Worm (Caenorhabditis elegans) whole organism, young adult: ENCODE results near the gene Y37E11AM.4.

Source experiments
- B0035.1 ChIP-seq: sonication (generic microtip); optimal IDR thresholded peaks from 2 replicates; lab custom pipeline; 2016; ENCODE audit warnings: missing genetic modification characterization, mild to moderate bottlenecking, missing compliant biosample characterization, missing genotype, missing genetic modification reagents
- F10E7.11 ChIP-seq: sonication (generic microtip); optimal IDR thresholded peaks from 2 replicates; lab custom pipeline; 2017; ENCODE audit warnings: mild to moderate bottlenecking, missing genetic modification characterization, moderate library complexity, missing compliant biosample characterization
- F23B12.7 ChIP-seq: sonication (generic microtip); optimal IDR thresholded peaks from 2 replicates; lab custom pipeline; 2017; ENCODE audit warnings: missing genetic modification characterization, mild to moderate bottlenecking, missing compliant biosample characterization, antibody characterized with exemption, moderate library complexity; ENCODE audit not compliant: insufficient read depth
- F37B4.10 ChIP-seq: fragments of 200-800 bp; sonication (Bioruptor generic); IDR thresholded peaks from 2 replicates; pipeline ENCODE4 v1.3.6; 2022; ENCODE audit warnings: missing genetic modification characterization, missing compliant biosample characterization
- F49E8.2 ChIP-seq: sonication (generic microtip); optimal IDR thresholded peaks from 3 replicates; lab custom pipeline; 2017; ENCODE audit warnings: missing genetic modification characterization, mild to moderate bottlenecking, missing compliant biosample characterization, antibody characterized with exemption, moderate library complexity; ENCODE audit not compliant: insufficient read depth
- K11D2.4 ChIP-seq: fragments of 200-800 bp; sonication (Bioruptor generic); IDR thresholded peaks from 2 replicates; pipeline ENCODE4 v1.3.6; 2022; ENCODE audit warnings: missing genetic modification reagents, missing genetic modification characterization, missing compliant biosample characterization
- K12H6.12 ChIP-seq: fragments of 200-800 bp; sonication (Bioruptor generic); optimal IDR thresholded peaks from 2 replicates; lab custom pipeline; 2018; ENCODE audit warnings: mild to moderate bottlenecking, missing genetic modification characterization, missing compliant biosample characterization
- T26A5.8 ChIP-seq: sonication (generic microtip); optimal IDR thresholded peaks from 2 replicates; lab custom pipeline; 2016; ENCODE audit warnings: missing genetic modification characterization, missing compliant biosample characterization
- Y79H2A.3 ChIP-seq: fragments of 200-800 bp; sonication (Bioruptor generic); conservative IDR thresholded peaks from 2 replicates; pipeline ENCODE4 v1.3.6; 2022; ENCODE audit warnings: missing genetic modification reagents, missing genetic modification characterization, missing compliant biosample characterization
- akir-1 ChIP-seq: fragments of 200-800 bp; sonication (Bioruptor generic); optimal IDR thresholded peaks from 2 replicates; lab custom pipeline; 2018; ENCODE audit warnings: mild to moderate bottlenecking, missing genetic modification characterization, moderate library complexity, missing compliant biosample characterization
- aptf-2 ChIP-seq: fragments of 200-800 bp; sonication (Bioruptor generic); conservative IDR thresholded peaks from 2 replicates; pipeline ENCODE4 v1.3.6; 2022; ENCODE audit warnings: missing genetic modification reagents, missing genetic modification characterization, missing compliant biosample characterization
- athp-1 ChIP-seq: sonication (generic microtip); optimal IDR thresholded peaks from 2 replicates; lab custom pipeline; 2017; ENCODE audit warnings: mild to moderate bottlenecking, missing genetic modification characterization, missing compliant biosample characterization
- attf-5 ChIP-seq: fragments of 200-800 bp; sonication (Bioruptor generic); optimal IDR thresholded peaks from 2 replicates; lab custom pipeline; 2018; ENCODE audit warnings: mild to moderate bottlenecking, missing genetic modification characterization, missing compliant biosample characterization
- bed-1 ChIP-seq: fragments of 200-800 bp; sonication (Bioruptor generic); IDR thresholded peaks from 2 replicates; pipeline ENCODE4 v1.3.6; 2022; ENCODE audit warnings: missing genetic modification reagents, missing genetic modification characterization, missing compliant biosample characterization
- bed-2 ChIP-seq: fragments of 200-800 bp; sonication (Bioruptor generic); IDR thresholded peaks from 2 replicates; pipeline ENCODE4 v1.3.6; 2022; ENCODE audit warnings: missing genetic modification reagents, missing genetic modification characterization, missing compliant biosample characterization
- ccch-3 ChIP-seq: fragments of 200-800 bp; sonication (Bioruptor generic); optimal IDR thresholded peaks from 2 replicates; lab custom pipeline; 2018; ENCODE audit warnings: mild to moderate bottlenecking, missing genetic modification characterization, missing compliant biosample characterization
- cebp-2 ChIP-seq: fragments of 200-800 bp; sonication (Bioruptor generic); IDR thresholded peaks from 2 replicates; pipeline ENCODE4 v1.3.6; 2022; ENCODE audit warnings: missing genetic modification characterization, missing compliant biosample characterization
- ceh-40 ChIP-seq: fragments of 200-800 bp; sonication (Bioruptor generic); IDR thresholded peaks from 2 replicates; pipeline ENCODE4 v1.3.6; 2022; ENCODE audit warnings: missing genetic modification characterization, missing compliant biosample characterization
- ceh-58 ChIP-seq: fragments of 200-800 bp; sonication (Bioruptor generic); IDR thresholded peaks from 2 replicates; pipeline ENCODE4 v1.3.6; 2022; ENCODE audit warnings: missing genetic modification characterization, missing compliant biosample characterization
- ceh-91 ChIP-seq: fragments of 200-800 bp; sonication (Bioruptor generic); IDR thresholded peaks from 2 replicates; pipeline ENCODE4 v1.3.6; 2022; ENCODE audit warnings: missing genetic modification reagents, missing genetic modification characterization, missing compliant biosample characterization
- chd-7 ChIP-seq: sonication (generic microtip); optimal IDR thresholded peaks from 2 replicates; lab custom pipeline; 2016; ENCODE audit warnings: mild to moderate bottlenecking, missing genetic modification characterization, moderate library complexity, missing compliant biosample characterization
- dox-1 ChIP-seq: fragments of 200-800 bp; sonication (Bioruptor generic); IDR thresholded peaks from 2 replicates; pipeline ENCODE4 v1.3.6; 2022; ENCODE audit warnings: missing genetic modification reagents, missing genetic modification characterization, missing compliant biosample characterization
- dpl-1 ChIP-seq: fragments of 150-350 bp; optimal IDR thresholded peaks from 2 replicates; lab custom pipeline; 2014; ENCODE audit warnings: missing biosample characterization, missing genetic modification reagents, missing genetic modification characterization
- efl-1 ChIP-seq: fragments of 150-350 bp; optimal IDR thresholded peaks from 2 replicates; lab custom pipeline; 2014; ENCODE audit warnings: missing biosample characterization, missing genetic modification reagents, missing genetic modification characterization
- egrh-3 ChIP-seq: fragments of 200-800 bp; sonication (Bioruptor generic); IDR thresholded peaks from 2 replicates; pipeline ENCODE4 v1.3.6; 2022; ENCODE audit warnings: missing genetic modification reagents, missing genetic modification characterization, missing compliant biosample characterization
- fkh-3 ChIP-seq: sonication (generic microtip); optimal IDR thresholded peaks from 2 replicates; lab custom pipeline; 2016; ENCODE audit warnings: mild to moderate bottlenecking, missing genetic modification characterization, missing compliant biosample characterization
- hmg-20 ChIP-seq: fragments of 200-800 bp; sonication (Bioruptor generic); IDR thresholded peaks from 2 replicates; pipeline ENCODE4 v1.3.6; 2022; ENCODE audit warnings: missing genetic modification reagents, missing genetic modification characterization, missing compliant biosample characterization
- lag-1 ChIP-seq: fragments of 200-800 bp; sonication (Bioruptor generic); IDR thresholded peaks from 2 replicates; pipeline ENCODE4 v1.3.6; 2022; ENCODE audit warnings: missing genetic modification reagents, missing genetic modification characterization, missing compliant biosample characterization
- lin-40 ChIP-seq: sonication (generic microtip); optimal IDR thresholded peaks from 2 replicates; lab custom pipeline; 2016; ENCODE audit warnings: missing genetic modification characterization, mild to moderate bottlenecking, missing compliant biosample characterization, missing genotype, missing genetic modification reagents
- lsl-1 ChIP-seq: fragments of 200-800 bp; sonication (Bioruptor generic); optimal IDR thresholded peaks from 2 replicates; lab custom pipeline; 2018; ENCODE audit warnings: mild to moderate bottlenecking, missing genetic modification characterization, moderate library complexity, missing compliant biosample characterization
- lsy-27 ChIP-seq: sonication (generic microtip); optimal IDR thresholded peaks from 2 replicates; lab custom pipeline; 2017; ENCODE audit warnings: missing genetic modification characterization, mild to moderate bottlenecking, missing compliant biosample characterization, antibody characterized with exemption, missing genotype, borderline replicate concordance; ENCODE audit not compliant: insufficient read depth
- madf-10 ChIP-seq: sonication (generic microtip); optimal IDR thresholded peaks from 2 replicates; lab custom pipeline; 2016; ENCODE audit warnings: mild to moderate bottlenecking, missing genetic modification characterization, missing compliant biosample characterization
- madf-3 ChIP-seq: fragments of 200-800 bp; sonication (Bioruptor generic); IDR thresholded peaks from 2 replicates; pipeline ENCODE4 v1.3.6; 2022; ENCODE audit warnings: missing genetic modification reagents, missing genetic modification characterization, missing compliant biosample characterization
- madf-6 ChIP-seq: fragments of 200-800 bp; sonication (Bioruptor generic); IDR thresholded peaks from 2 replicates; pipeline ENCODE4 v1.3.6; 2022; ENCODE audit warnings: missing genetic modification reagents, missing genetic modification characterization, missing compliant biosample characterization
- madf-8 ChIP-seq: fragments of 200-800 bp; sonication (Bioruptor generic); conservative IDR thresholded peaks from 2 replicates; pipeline ENCODE4 v1.3.6; 2022; ENCODE audit warnings: missing genetic modification reagents, missing genetic modification characterization, missing compliant biosample characterization
- nfya-1 ChIP-seq: sonication (generic microtip); optimal IDR thresholded peaks from 2 replicates; lab custom pipeline; 2017; ENCODE audit warnings: antibody characterized with exemption, missing compliant biosample characterization, missing genetic modification characterization, borderline replicate concordance; ENCODE audit not compliant: insufficient read depth
- nfya-2 ChIP-seq: fragments of 200-800 bp; sonication (Bioruptor generic); IDR thresholded peaks from 2 replicates; pipeline ENCODE4 v1.3.6; 2022; ENCODE audit warnings: missing genetic modification reagents, missing genetic modification characterization, missing compliant biosample characterization
- nfyb-1 ChIP-seq: fragments of 200-800 bp; sonication (Bioruptor generic); IDR thresholded peaks from 2 replicates; pipeline ENCODE4 v1.3.6; 2022; ENCODE audit warnings: missing genetic modification reagents, missing genetic modification characterization, missing compliant biosample characterization
- nhr-120 ChIP-seq: fragments of 200-800 bp; sonication (Bioruptor generic); IDR thresholded peaks from 2 replicates; pipeline ENCODE4 v1.3.6; 2022; ENCODE audit warnings: missing genetic modification characterization, missing compliant biosample characterization
- pbrm-1 ChIP-seq: fragments of 200-800 bp; sonication (Bioruptor generic); IDR thresholded peaks from 2 replicates; pipeline ENCODE4 v1.3.6; 2022; ENCODE audit warnings: missing genetic modification reagents, missing genetic modification characterization, missing compliant biosample characterization
- pha-4 ChIP-seq: fragments of 150-350 bp; sonication (generic microtip); optimal IDR thresholded peaks from 2 replicates; lab custom pipeline; 2014; ENCODE audit warnings: missing biosample characterization, missing genetic modification reagents, missing genetic modification characterization
- somi-1 ChIP-seq: fragments of 200-800 bp; sonication (Bioruptor generic); optimal IDR thresholded peaks from 2 replicates; lab custom pipeline; 2018; ENCODE audit warnings: mild to moderate bottlenecking, missing genetic modification characterization, missing compliant biosample characterization
- sptf-2 ChIP-seq: fragments of 200-800 bp; sonication (Bioruptor generic); optimal IDR thresholded peaks from 2 replicates; lab custom pipeline; 2018; ENCODE audit warnings: mild to moderate bottlenecking, missing genetic modification characterization, missing compliant biosample characterization
- tbp1 ChIP-seq: fragments of 200-800 bp; sonication (Bioruptor generic); optimal IDR thresholded peaks from 2 replicates; lab custom pipeline; 2018; ENCODE audit warnings: mild to moderate bottlenecking, missing genetic modification characterization, missing compliant biosample characterization
- tbx-9 ChIP-seq: sonication (generic microtip); optimal IDR thresholded peaks from 2 replicates; lab custom pipeline; 2016; ENCODE audit warnings: borderline replicate concordance, missing genetic modification characterization, inconsistent platforms, missing compliant biosample characterization
- unc-130 ChIP-seq: sonication (generic microtip); optimal IDR thresholded peaks from 2 replicates; lab custom pipeline; 2016; ENCODE audit warnings: missing genetic modification reagents, missing genetic modification characterization, missing compliant biosample characterization
- unc-62 ChIP-seq: fragments of 150-350 bp; optimal IDR thresholded peaks from 2 replicates; lab custom pipeline; 2014; ENCODE audit warnings: missing biosample characterization, missing genetic modification reagents, missing genetic modification characterization
- ztf-18 ChIP-seq: sonication (generic microtip); optimal IDR thresholded peaks from 2 replicates; lab custom pipeline; 2016; ENCODE audit warnings: missing genotype, mild to moderate bottlenecking, missing genetic modification characterization, missing compliant biosample characterization
- ztf-25 ChIP-seq: fragments of 200-800 bp; sonication (Bioruptor generic); IDR thresholded peaks from 2 replicates; pipeline ENCODE4 v1.3.6; 2022; ENCODE audit warnings: missing genetic modification reagents, missing genetic modification characterization, missing compliant biosample characterization
- ztf-28 ChIP-seq: fragments of 200-800 bp; sonication (Bioruptor generic); IDR thresholded peaks from 2 replicates; pipeline ENCODE4 v1.3.6; 2022; ENCODE audit warnings: missing genetic modification reagents, missing genetic modification characterization, missing compliant biosample characterization

Y37E11AM.4 gene

ce11 chrIV:3725845-3726244, 3.3 kb upstream of the Y37E11AM.4 start, which contains the start of gene smgl-2 (continued):
- TF ChIP-seq K11D2.4 (GFP tag; lab: Robert Waterston, UW) = peak; percentile 52; the same call in 1 of the 2 replicates
- TF ChIP-seq madf-10 (tag; lab: Kevin White, UChicago) = no peak
- TF ChIP-seq tbx-9 (tag; lab: Kevin White, UChicago) = no peak
- no peak for TF ChIP-seq hmg-20 (GFP tag; lab: Robert Waterston, UW)
- peak; percentile 40; the same call in 1 of the 2 replicates for TF ChIP-seq madf-6 (GFP tag; lab: Robert Waterston, UW)
- TF ChIP-seq ztf-18 (tag; lab: Kevin White, UChicago) = no peak
- TF ChIP-seq nfya-2 (GFP tag; lab: Robert Waterston, UW) = no peak
- no peak for TF ChIP-seq madf-3 (GFP tag; lab: Robert Waterston, UW)
- TF ChIP-seq unc-62 (GFP tag; lab: Kevin White, UChicago) = no peak
- TF ChIP-seq ztf-28 = no peak
- peak; percentile 40 for TF ChIP-seq tbp1 (GFP tag; lab: Kevin White, UChicago)
- TF ChIP-seq nfyb-1 (GFP tag; lab: Robert Waterston, UW) = no peak
- TF ChIP-seq fkh-3 = no peak
- no peak for TF ChIP-seq F49E8.2 (tag; lab: Kevin White, UChicago)
- peak; percentile 84 for TF ChIP-seq attf-5 (GFP tag; lab: Kevin White, UChicago)
- no peak for TF ChIP-seq bed-1 (GFP tag; lab: Robert Waterston, UW)
- no peak for TF ChIP-seq K12H6.12 (tag; lab: Kevin White, UChicago)
- TF ChIP-seq egrh-3 = no peak
- TF ChIP-seq B0035.1 (tag; lab: Kevin White, UChicago) = no peak
- no peak for TF ChIP-seq ceh-91 (GFP tag; lab: Robert Waterston, UW)
- no peak for TF ChIP-seq unc-130 (GFP tag; lab: Kevin White, UChicago)
- TF ChIP-seq pha-4 (tag; lab: Kevin White, UChicago) = no peak
- no peak for TF ChIP-seq chd-7 (tag; lab: Kevin White, UChicago)
- no peak for TF ChIP-seq T26A5.8 (tag; lab: Kevin White, UChicago)
- TF ChIP-seq lin-40 (tag; lab: Kevin White, UChicago) = peak; percentile 63
- TF ChIP-seq efl-1 = peak; percentile 36
- TF ChIP-seq madf-8 = no peak
- TF ChIP-seq F37B4.10 (GFP tag; lab: Robert Waterston, UW) = no peak
- TF ChIP-seq ceh-40 = no peak
- TF ChIP-seq lag-1 (GFP tag; lab: Robert Waterston, UW) = no peak
- TF ChIP-seq nhr-120 (GFP tag; lab: Robert Waterston, UW) = no peak
- TF ChIP-seq F10E7.11 (tag; lab: Kevin White, UChicago) = no peak
- no peak for TF ChIP-seq ceh-58 (GFP tag; lab: Robert Waterston, UW)
- no peak for TF ChIP-seq ztf-25
- no peak for TF ChIP-seq somi-1 (GFP tag; lab: Kevin White, UChicago)
- TF ChIP-seq nfya-1 (tag; lab: Kevin White, UChicago) = no peak
- TF ChIP-seq lsl-1 (GFP tag; lab: Kevin White, UChicago) = peak; percentile 12
- no peak for TF ChIP-seq ccch-3 (GFP tag; lab: Kevin White, UChicago)
- no peak for TF ChIP-seq aptf-2 (GFP tag; lab: Robert Waterston, UW)
- TF ChIP-seq dpl-1 (GFP tag; lab: Kevin White, UChicago) = peak; percentile 30
- TF ChIP-seq dox-1 (GFP tag; lab: Robert Waterston, UW) = peak; percentile 37; the same call in 1 of the 2 replicates
- TF ChIP-seq lsy-27 = no peak
- peak; percentile 24 for TF ChIP-seq F23B12.7 (tag; lab: Kevin White, UChicago)
- no peak for TF ChIP-seq sptf-2 (GFP tag; lab: Kevin White, UChicago)
- no peak for TF ChIP-seq bed-2
- no peak for TF ChIP-seq Y79H2A.3
- TF ChIP-seq pbrm-1 = peak; percentile 68; the same call in 1 of the 2 replicates
- no peak for TF ChIP-seq akir-1 (GFP tag; lab: Kevin White, UChicago)
- TF ChIP-seq athp-1 (tag; lab: Kevin White, UChicago) = peak; percentile 43
- no peak for TF ChIP-seq cebp-2 (GFP tag; lab: Robert Waterston, UW)
